Worm (Caenorhabditis elegans) whole organism, L4 larva: Measurements from ENCODE around the gene str-44.

Experiments
- F26F4.8 ChIP-seq: fragments of 200-800 bp; sonication (Bioruptor generic); conservative IDR thresholded peaks from 2 replicates; pipeline ENCODE4 v1.3.6; 2022; ENCODE audit warnings: missing genetic modification characterization, missing compliant biosample characterization
- R02D3.7 ChIP-seq: fragments of 150-350 bp; sonication (generic microtip); optimal IDR thresholded peaks from 3 replicates; lab custom pipeline; 2014; ENCODE audit warnings: missing biosample characterization, missing genetic modification characterization
- T20F7.1 ChIP-seq: fragments of 200-800 bp; sonication (Bioruptor generic); optimal IDR thresholded peaks from 2 replicates; lab custom pipeline; 2018; ENCODE audit warnings: mild to moderate bottlenecking, missing genetic modification characterization, missing compliant biosample characterization
- T26A8.4 ChIP-seq: fragments of 200-800 bp; sonication (Bioruptor generic); IDR thresholded peaks from 2 replicates; pipeline ENCODE4 v1.3.6; 2022; ENCODE audit warnings: missing genetic modification characterization, missing compliant biosample characterization
- ZK337.2 ChIP-seq: fragments of 200-800 bp; sonication (Bioruptor generic); IDR thresholded peaks from 2 replicates; pipeline ENCODE4 v1.3.6; 2022; ENCODE audit warnings: missing genetic modification reagents, missing genetic modification characterization, missing compliant biosample characterization
- ZK546.5 ChIP-seq, 2 experiments: sonication (generic microtip); optimal IDR thresholded peaks; 2 replicates each; lab custom pipeline; 2017; ENCODE audit warnings: missing biosample characterization in 2 of 2, missing genetic modification characterization in 2 of 2
- aha-1 ChIP-seq: fragments of 150-350 bp; peaks from one replicate; lab custom pipeline; 2014; ENCODE audit warnings: missing biosample characterization, missing genetic modification characterization
- ama-1 ChIP-seq: fragments of 150-350 bp; optimal IDR thresholded peaks from 2 replicates; lab custom pipeline; 2014; ENCODE audit warnings: inconsistent platforms, mixed read lengths
- ceh-20 ChIP-seq: fragments of 200-800 bp; sonication (Bioruptor generic); IDR thresholded peaks from 2 replicates; pipeline ENCODE4 v1.3.6; 2022; ENCODE audit warnings: missing genetic modification reagents, missing genetic modification characterization, missing compliant biosample characterization
- ceh-44 ChIP-seq: fragments of 200-800 bp; sonication (Bioruptor generic); IDR thresholded peaks from 2 replicates; pipeline ENCODE4 v1.3.6; 2022; ENCODE audit warnings: missing genetic modification reagents, missing genetic modification characterization, missing compliant biosample characterization
- daf-12 ChIP-seq: fragments of 150-350 bp; optimal IDR thresholded peaks from 2 replicates; lab custom pipeline; 2014; ENCODE audit warnings: missing biosample characterization, missing genetic modification reagents, missing genetic modification characterization
- daf-19 ChIP-seq: fragments of 200-800 bp; sonication (Bioruptor generic); conservative IDR thresholded peaks from 2 replicates; pipeline ENCODE4 v1.3.6; 2022; ENCODE audit warnings: missing genetic modification characterization, missing compliant biosample characterization
- daf-8 ChIP-seq: fragments of 200-800 bp; sonication (Bioruptor generic); IDR thresholded peaks from 2 replicates; pipeline ENCODE4 v1.3.6; 2022; ENCODE audit warnings: missing genetic modification characterization, missing compliant biosample characterization
- dpl-1 ChIP-seq: fragments of 150-350 bp; optimal IDR thresholded peaks from 2 replicates; lab custom pipeline; 2014; ENCODE audit warnings: missing biosample characterization, missing genetic modification reagents, missing genetic modification characterization
- duxl-1 ChIP-seq: sonication (generic microtip); optimal IDR thresholded peaks from 2 replicates; lab custom pipeline; 2016; ENCODE audit warnings: mild to moderate bottlenecking, missing genetic modification characterization, moderate library complexity, missing compliant biosample characterization; ENCODE audit not compliant: poor library complexity
- egl-27 ChIP-seq: sonication (generic microtip); optimal IDR thresholded peaks from 3 replicates; lab custom pipeline; 2017; ENCODE audit warnings: missing biosample characterization, missing genetic modification reagents, missing genetic modification characterization
- egl-43 ChIP-seq: fragments of 200-800 bp; sonication (Bioruptor generic); IDR thresholded peaks from 2 replicates; pipeline ENCODE4 v1.3.6; 2022; ENCODE audit warnings: missing genetic modification reagents, missing genetic modification characterization, missing compliant biosample characterization
- hlh-30 ChIP-seq: sonication (generic microtip); optimal IDR thresholded peaks from 2 replicates; lab custom pipeline; 2017; ENCODE audit warnings: antibody characterized with exemption, mild to moderate bottlenecking, missing genetic modification characterization, missing compliant biosample characterization; ENCODE audit not compliant: insufficient read depth
- lim-7 ChIP-seq: fragments of 200-800 bp; sonication (Bioruptor generic); IDR thresholded peaks from 2 replicates; pipeline ENCODE4 v1.3.6; 2022; ENCODE audit warnings: missing genetic modification characterization, missing compliant biosample characterization
- lin-13 ChIP-seq: fragments of 150-350 bp; optimal IDR thresholded peaks from 2 replicates; lab custom pipeline; 2014; ENCODE audit warnings: missing biosample characterization, missing genetic modification reagents, missing genetic modification characterization
- lin-29 ChIP-seq: fragments of 200-800 bp; sonication (Bioruptor generic); IDR thresholded peaks from 2 replicates; pipeline ENCODE4 v1.3.6; 2022; ENCODE audit warnings: missing genetic modification reagents, missing genetic modification characterization, missing compliant biosample characterization
- lir-3 ChIP-seq: sonication (generic microtip); optimal IDR thresholded peaks from 2 replicates; lab custom pipeline; 2016; ENCODE audit warnings: mild to moderate bottlenecking, missing genetic modification characterization, missing compliant biosample characterization
- lsy-2 ChIP-seq, 2 experiments: fragments of 150-350 bp in 1 of 2; sonication (generic microtip) in 1 of 2; optimal IDR thresholded peaks; 2 replicates each; lab custom pipeline; 2014 to 2017; ENCODE audit warnings: missing biosample characterization in 2 of 2, missing genetic modification characterization in 2 of 2
- mdt-29 ChIP-seq: fragments of 200-800 bp; sonication (Bioruptor generic); IDR thresholded peaks from 2 replicates; pipeline ENCODE4 v1.3.6; 2022; ENCODE audit warnings: missing genetic modification reagents, missing genetic modification characterization, missing compliant biosample characterization
- mxl-2 ChIP-seq: fragments of 200-800 bp; sonication (Bioruptor generic); conservative IDR thresholded peaks from 2 replicates; pipeline ENCODE4 v1.3.6; 2022; ENCODE audit warnings: missing genetic modification reagents, missing genetic modification characterization, missing compliant biosample characterization
- nhr-102 ChIP-seq: sonication (generic microtip); optimal IDR thresholded peaks from 2 replicates; lab custom pipeline; 2016; ENCODE audit warnings: mild to moderate bottlenecking, missing genetic modification characterization, moderate library complexity, missing compliant biosample characterization
- nhr-48 ChIP-seq: sonication (generic microtip); optimal IDR thresholded peaks from 2 replicates; lab custom pipeline; 2016; ENCODE audit warnings: mild to moderate bottlenecking, missing genetic modification characterization, missing compliant biosample characterization
- nhr-6 ChIP-seq: fragments of 150-350 bp; optimal IDR thresholded peaks from 2 replicates; lab custom pipeline; 2014; ENCODE audit warnings: missing biosample characterization, missing genetic modification characterization
- php-3 ChIP-seq: fragments of 200-800 bp; sonication (Bioruptor generic); IDR thresholded peaks from 2 replicates; pipeline ENCODE4 v1.3.6; 2022; ENCODE audit warnings: missing genetic modification reagents, missing genetic modification characterization, missing compliant biosample characterization
- pqm-1 ChIP-seq: sonication (generic microtip); optimal IDR thresholded peaks from 2 replicates; lab custom pipeline; 2017; ENCODE audit warnings: missing biosample characterization, missing genetic modification characterization
- rbr-2 ChIP-seq: sonication (generic microtip); optimal IDR thresholded peaks from 2 replicates; lab custom pipeline; 2016; ENCODE audit warnings: missing genotype, missing genetic modification characterization, missing compliant biosample characterization
- saeg-2 ChIP-seq: fragments of 200-800 bp; sonication (Bioruptor generic); IDR thresholded peaks from 2 replicates; pipeline ENCODE4 v1.3.6; 2022; ENCODE audit warnings: missing genetic modification reagents, missing genetic modification characterization, missing compliant biosample characterization
- set-16 ChIP-seq: fragments of 200-800 bp; sonication (Bioruptor generic); IDR thresholded peaks from 2 replicates; pipeline ENCODE4 v1.3.6; 2022; ENCODE audit warnings: missing genetic modification reagents, missing genetic modification characterization, missing compliant biosample characterization
- skn-1 ChIP-seq: fragments of 150-350 bp; optimal IDR thresholded peaks from 2 replicates; lab custom pipeline; 2014; ENCODE audit warnings: missing biosample characterization, missing genetic modification characterization
- snpc-4 ChIP-seq: fragments of 150-350 bp; optimal IDR thresholded peaks from 2 replicates; lab custom pipeline; 2014; ENCODE audit warnings: missing biosample characterization, missing genetic modification characterization
- zip-11 ChIP-seq: fragments of 200-800 bp; sonication (Bioruptor generic); IDR thresholded peaks from 2 replicates; pipeline ENCODE4 v1.3.6; 2022; ENCODE audit warnings: missing genetic modification characterization, missing compliant biosample characterization
- zip-2 ChIP-seq: fragments of 150-350 bp; optimal IDR thresholded peaks from 2 replicates; lab custom pipeline; 2014; ENCODE audit warnings: missing biosample characterization, missing genetic modification characterization
- ztf-7 ChIP-seq: fragments of 150-350 bp; optimal IDR thresholded peaks from 2 replicates; lab custom pipeline; 2014; ENCODE audit warnings: missing biosample characterization, missing genetic modification characterization

Gene str-44

ce11 chrIV:7156356-7156755 lies 20.6 kb upstream of the str-44 start, which contains the start of gene maph-9:
Gene maph-9, plus strand, starts transcription at chrIV:7156628.
- TF ChIP-seq aha-1 (tag; lab: Kevin White, UChicago) (peak; percentile 67), R02D3.7 (no peak), nhr-102 (tag; lab: Kevin White, UChicago) (no peak)

ce11 chrIV:7158161-7158560 lies 18.8 kb upstream of the str-44 start:
- peak; percentile 94 for TF ChIP-seq aha-1 (tag; lab: Kevin White, UChicago)
- no peak for TF ChIP-seq ZK337.2 (GFP tag; lab: Robert Waterston, UW)

ce11 chrIV:7159586-7159985 lies 17.4 kb upstream of the str-44 start:
- no peak for TF ChIP-seq duxl-1
- TF ChIP-seq T26A8.4 (GFP tag; lab: Robert Waterston, UW) = no peak
- no peak for TF ChIP-seq zip-2
- TF ChIP-seq saeg-2 (GFP tag; lab: Robert Waterston, UW) = no peak
- no peak for TF ChIP-seq ztf-7 (tag; lab: Kevin White, UChicago)
- TF ChIP-seq lsy-2 (tag; optimal IDR thresholded peaks at IDR 0.05; lab: Kevin White, UChicago) = no peak
- TF ChIP-seq lim-7 (GFP tag; lab: Robert Waterston, UW) = no peak
- no peak for TF ChIP-seq ZK546.5 (tag; optimal IDR thresholded peaks at IDR 0.05; lab: Kevin White, UChicago)
- TF ChIP-seq mxl-2 (GFP tag; lab: Robert Waterston, UW) = no peak
- no peak for TF ChIP-seq pqm-1
- no peak for TF ChIP-seq skn-1
- no peak for TF ChIP-seq php-3 (GFP tag; lab: Robert Waterston, UW)
- no peak for TF ChIP-seq lin-13
- TF ChIP-seq R02D3.7 = no peak

- TF ChIP-seq rbr-2 (tag; lab: Kevin White, UChicago) (no peak), daf-8 (no peak), lsy-2 (tag; optimal IDR thresholded peaks at IDR 0.05; lab: Kevin White, UChicago) (no peak), ceh-44 (GFP tag; lab: Robert Waterston, UW) (no peak), lir-3 (no peak), skn-1 (no peak), zip-2 (peak; percentile 86), egl-27 (tag; lab: Kevin White, UChicago) (no peak), lin-29 (GFP tag; lab: Robert Waterston, UW) (no peak), dpl-1 (peak; percentile 69), nhr-48 (no peak), mdt-29 (GFP tag; lab: Robert Waterston, UW) (no peak), T20F7.1 (GFP tag; lab: Kevin White, UChicago) (peak; percentile 95), F26F4.8 (no peak), lim-7 (GFP tag; lab: Robert Waterston, UW) (no peak), set-16 (GFP tag; lab: Robert Waterston, UW) (no peak), egl-43 (GFP tag; lab: Robert Waterston, UW) (no peak), ceh-20 (GFP tag; lab: Robert Waterston, UW) (no peak), nhr-6 (tag; lab: Kevin White, UChicago) (no peak), zip-11 (GFP tag; lab: Robert Waterston, UW) (no peak), ama-1 (lab: Kevin White, UChicago) (no peak), daf-12 (no peak), hlh-30 (tag; lab: Kevin White, UChicago) (peak; percentile 29), snpc-4 (tag; lab: Kevin White, UChicago) (no peak), daf-19 (GFP tag; lab: Robert Waterston, UW) (no peak)
Measured at ce11 chrIV:7165723-7166122, 11.3 kb upstream of the str-44 start, which contains the start of gene rpc-1. Gene rpc-1, minus strand, starts transcription at chrIV:7165748.
